Worm (Caenorhabditis elegans): ENCODE data around the gene tth-1.

Gene tth-1

ce11 chrX:8455590-8456166 lies 32.1 kb upstream of the tth-1 start, which contains the start of gene dpy-6:
Gene dpy-6 (minus strand): TSS chrX:8455640.
- TF ChIP-seq hmbx-1 (tag; optimal IDR thresholded peaks at IDR 0.05) (no peak), sea-1 (GFP tag; conservative IDR thresholded peaks at IDR 0.05) (no peak), ets-7 (tag; optimal IDR thresholded peaks at IDR 0.05) (no peak), B0310.2 (tag; optimal IDR thresholded peaks at IDR 0.05) (no peak), flt-1 (GFP tag; IDR thresholded peaks at IDR 0.05) (no peak), ama-1 (optimal IDR thresholded peaks at IDR 0.05) (no peak), ceh-13 (GFP tag; optimal IDR thresholded peaks at IDR 0.05) (no peak), pes-1 (GFP tag; IDR thresholded peaks at IDR 0.05) (no peak), hmg-4 (GFP tag; optimal IDR thresholded peaks at IDR 0.05) (no peak), hnd-1 (tag; optimal IDR thresholded peaks at IDR 0.05) (no peak), tbx-37 (GFP tag; conservative IDR thresholded peaks at IDR 0.05) (no peak), aly-1 (tag; optimal IDR thresholded peaks at IDR 0.05) (no peak), scrt-1 (GFP tag; IDR thresholded peaks at IDR 0.05) (no peak), ceh-36 (tag; optimal IDR thresholded peaks at IDR 0.05) (no peak), tra-4 (tag; optimal IDR thresholded peaks at IDR 0.05) (no peak), F13C5.2 (tag; optimal IDR thresholded peaks at IDR 0.05) (no peak), tbx-11 (GFP tag; IDR thresholded peaks at IDR 0.05) (no peak)

ce11 chrX:8446108-8446507 lies 22.6 kb upstream of the tth-1 start, which contains the start of gene F16F9.1:
Gene F16F9.1 (plus strand): TSS chrX:8446408.
- TF ChIP-seq scrt-1 (GFP tag; IDR thresholded peaks at IDR 0.05) (no peak), ama-1 (optimal IDR thresholded peaks at IDR 0.05) (no peak)

ce11 chrX:8444922-8445321 lies 21.4 kb upstream of the tth-1 start:
- TF ChIP-seq tra-4 (tag; optimal IDR thresholded peaks at IDR 0.05), result no peak
- no peak for TF ChIP-seq tbx-37 (GFP tag; conservative IDR thresholded peaks at IDR 0.05)
- TF ChIP-seq hmg-4 (GFP tag; optimal IDR thresholded peaks at IDR 0.05), result no peak
- no peak for TF ChIP-seq ceh-36 (tag; optimal IDR thresholded peaks at IDR 0.05)
- no peak for TF ChIP-seq flt-1 (GFP tag; IDR thresholded peaks at IDR 0.05)
- no peak for TF ChIP-seq ama-1 (optimal IDR thresholded peaks at IDR 0.05)
- no peak for TF ChIP-seq hmbx-1 (tag; optimal IDR thresholded peaks at IDR 0.05)
- no peak for TF ChIP-seq ets-7 (tag; optimal IDR thresholded peaks at IDR 0.05)
- TF ChIP-seq hnd-1 (tag; optimal IDR thresholded peaks at IDR 0.05), result no peak
- no peak for TF ChIP-seq sea-1 (GFP tag; conservative IDR thresholded peaks at IDR 0.05)

- TF ChIP-seq ama-1 (optimal IDR thresholded peaks at IDR 0.05) (no peak), scrt-1 (GFP tag; IDR thresholded peaks at IDR 0.05) (no peak), ceh-13 (GFP tag; optimal IDR thresholded peaks at IDR 0.05) (no peak), hmbx-1 (tag; optimal IDR thresholded peaks at IDR 0.05) (no peak), aly-1 (tag; optimal IDR thresholded peaks at IDR 0.05) (no peak), pes-1 (GFP tag; IDR thresholded peaks at IDR 0.05) (no peak), hnd-1 (tag; optimal IDR thresholded peaks at IDR 0.05) (no peak), sea-1 (GFP tag; conservative IDR thresholded peaks at IDR 0.05) (no peak), tra-4 (tag; optimal IDR thresholded peaks at IDR 0.05) (no peak), F13C5.2 (tag; optimal IDR thresholded peaks at IDR 0.05) (no peak), ets-7 (tag; optimal IDR thresholded peaks at IDR 0.05) (no peak)
Observed at ce11 chrX:8440001-8440735, 16.6 kb upstream of the tth-1 start.

ce11 chrX:8438756-8439155 lies 15.2 kb upstream of the tth-1 start:
- no peak for TF ChIP-seq ceh-13 (GFP tag; optimal IDR thresholded peaks at IDR 0.05)
- no peak for TF ChIP-seq B0310.2 (tag; optimal IDR thresholded peaks at IDR 0.05)
- TF ChIP-seq aly-1 (tag; optimal IDR thresholded peaks at IDR 0.05), result no peak
- TF ChIP-seq scrt-1 (GFP tag; IDR thresholded peaks at IDR 0.05), result no peak
- no peak for TF ChIP-seq F13C5.2 (tag; optimal IDR thresholded peaks at IDR 0.05)
- no peak for TF ChIP-seq tbx-11 (GFP tag; IDR thresholded peaks at IDR 0.05)
- no peak for TF ChIP-seq ceh-36 (tag; optimal IDR thresholded peaks at IDR 0.05)
- TF ChIP-seq tra-4 (tag; optimal IDR thresholded peaks at IDR 0.05), result no peak
- no peak for TF ChIP-seq hnd-1 (tag; optimal IDR thresholded peaks at IDR 0.05)
- no peak for TF ChIP-seq sea-1 (GFP tag; conservative IDR thresholded peaks at IDR 0.05)
- TF ChIP-seq pes-1 (GFP tag; IDR thresholded peaks at IDR 0.05), result no peak
- TF ChIP-seq ama-1 (optimal IDR thresholded peaks at IDR 0.05), result no peak
- TF ChIP-seq ets-7 (tag; optimal IDR thresholded peaks at IDR 0.05), result no peak
- TF ChIP-seq hmbx-1 (tag; optimal IDR thresholded peaks at IDR 0.05), result no peak
- no peak for TF ChIP-seq hmg-4 (GFP tag; optimal IDR thresholded peaks at IDR 0.05)
- no peak for TF ChIP-seq tbx-37 (GFP tag; conservative IDR thresholded peaks at IDR 0.05)
- TF ChIP-seq flt-1 (GFP tag; IDR thresholded peaks at IDR 0.05), result no peak

- no peak for TF ChIP-seq tbx-37 (GFP tag; conservative IDR thresholded peaks at IDR 0.05)
- no peak for TF ChIP-seq F13C5.2 (tag; optimal IDR thresholded peaks at IDR 0.05)
- TF ChIP-seq ceh-36 (tag; optimal IDR thresholded peaks at IDR 0.05), result no peak
- no peak for TF ChIP-seq tbx-11 (GFP tag; IDR thresholded peaks at IDR 0.05)
- no peak for TF ChIP-seq flt-1 (GFP tag; IDR thresholded peaks at IDR 0.05)
- TF ChIP-seq tra-4 (tag; optimal IDR thresholded peaks at IDR 0.05), result no peak
- no peak for TF ChIP-seq B0310.2 (tag; optimal IDR thresholded peaks at IDR 0.05)
- TF ChIP-seq aly-1 (tag; optimal IDR thresholded peaks at IDR 0.05), result no peak
- TF ChIP-seq hnd-1 (tag; optimal IDR thresholded peaks at IDR 0.05), result no peak
- TF ChIP-seq sea-1 (GFP tag; conservative IDR thresholded peaks at IDR 0.05), result no peak
- TF ChIP-seq ets-7 (tag; optimal IDR thresholded peaks at IDR 0.05), result no peak
- no peak for TF ChIP-seq ama-1 (optimal IDR thresholded peaks at IDR 0.05)
- no peak for TF ChIP-seq ceh-13 (GFP tag; optimal IDR thresholded peaks at IDR 0.05)
Observed at ce11 chrX:8432361-8432760, 8.8 kb upstream of the tth-1 start, which contains the start of gene kin-9. Gene kin-9 (plus strand): TSS chrX:8432661.

ce11 chrX:8429503-8429902 lies 6.0 kb upstream of the tth-1 start:
- TF ChIP-seq F13C5.2 (tag; optimal IDR thresholded peaks at IDR 0.05) (no peak), hnd-1 (tag; optimal IDR thresholded peaks at IDR 0.05) (no peak), scrt-1 (GFP tag; IDR thresholded peaks at IDR 0.05) (no peak), hmbx-1 (tag; optimal IDR thresholded peaks at IDR 0.05) (no peak), pes-1 (GFP tag; IDR thresholded peaks at IDR 0.05) (no peak), ets-7 (tag; optimal IDR thresholded peaks at IDR 0.05) (no peak), tra-4 (tag; optimal IDR thresholded peaks at IDR 0.05) (no peak), flt-1 (GFP tag; IDR thresholded peaks at IDR 0.05) (no peak), B0310.2 (tag; optimal IDR thresholded peaks at IDR 0.05) (no peak), tbx-11 (GFP tag; IDR thresholded peaks at IDR 0.05) (no peak), ama-1 (optimal IDR thresholded peaks at IDR 0.05) (no peak), ceh-36 (tag; optimal IDR thresholded peaks at IDR 0.05) (no peak), tbx-37 (GFP tag; conservative IDR thresholded peaks at IDR 0.05) (no peak), hmg-4 (GFP tag; optimal IDR thresholded peaks at IDR 0.05) (no peak), sea-1 (GFP tag; conservative IDR thresholded peaks at IDR 0.05) (no peak)
